Worm (Caenorhabditis elegans) whole organism, L3 larva: ENCODE measurements around the gene F35H10.3.

Experiments
- ZK546.5 ChIP-seq: sonication (generic microtip); optimal IDR thresholded peaks from 2 replicates; lab custom pipeline; 2017; ENCODE audit warnings: missing biosample characterization, missing genetic modification characterization
- aly-2 ChIP-seq: fragments of 150-350 bp; optimal IDR thresholded peaks from 2 replicates; lab custom pipeline; 2014; ENCODE audit warnings: missing biosample characterization, missing genetic modification characterization
- ama-1 ChIP-seq: fragments of 150-350 bp; optimal IDR thresholded peaks from 2 replicates; lab custom pipeline; 2018
- ceh-28 ChIP-seq: fragments of 150-350 bp; optimal IDR thresholded peaks from 2 replicates; lab custom pipeline; 2014; ENCODE audit warnings: missing biosample characterization, missing genetic modification reagents, missing genetic modification characterization
- ceh-9 ChIP-seq: sonication (generic microtip); optimal IDR thresholded peaks from 2 replicates; lab custom pipeline; 2018; ENCODE audit warnings: missing biosample characterization, missing genetic modification characterization
- egl-27 ChIP-seq: sonication (generic microtip); optimal IDR thresholded peaks from 4 replicates; lab custom pipeline; 2017; ENCODE audit warnings: missing biosample characterization, missing genetic modification reagents, missing genetic modification characterization
- egl-5 ChIP-seq: fragments of 150-350 bp; optimal IDR thresholded peaks from 2 replicates; lab custom pipeline; 2017; ENCODE audit warnings: missing biosample characterization, missing genetic modification reagents, missing genetic modification characterization, inconsistent platforms
- elt-1 ChIP-seq: fragments of 150-350 bp; optimal IDR thresholded peaks from 2 replicates; lab custom pipeline; 2014; ENCODE audit warnings: missing biosample characterization, missing genetic modification characterization
- elt-2 ChIP-seq: sonication (generic microtip); optimal IDR thresholded peaks from 2 replicates; lab custom pipeline; 2016; ENCODE audit warnings: missing genetic modification reagents, mild to moderate bottlenecking, missing genetic modification characterization, missing compliant biosample characterization
- elt-3 ChIP-seq, 3 experiments: fragments of 150-350 bp in 1 of 3; sonication (generic microtip) in 2 of 3; optimal IDR thresholded peaks; 2 replicates in 2 of 3; 4 replicates in 1 of 3; lab custom pipeline; 2014 to 2017; ENCODE audit warnings: missing biosample characterization in 3 of 3, missing genetic modification characterization in 3 of 3
- eor-1 ChIP-seq, 2 experiments: fragments of 150-350 bp; optimal IDR thresholded peaks; 2 replicates each; lab custom pipeline; 2014 to 2018; ENCODE audit warnings: missing biosample characterization in 2 of 2, missing genetic modification characterization in 2 of 2
- fkh-10 ChIP-seq: sonication (generic microtip); optimal IDR thresholded peaks from 2 replicates; lab custom pipeline; 2017; ENCODE audit warnings: missing biosample characterization, missing genetic modification reagents, missing genetic modification characterization
- fkh-2 ChIP-seq: fragments of 150-350 bp; optimal IDR thresholded peaks from 2 replicates; lab custom pipeline; 2014; ENCODE audit warnings: missing biosample characterization, missing genetic modification reagents, missing genetic modification characterization
- fos-1 ChIP-seq: fragments of 150-350 bp; optimal IDR thresholded peaks from 2 replicates; lab custom pipeline; 2014; ENCODE audit warnings: missing biosample characterization, missing genetic modification characterization
- hmg-11 ChIP-seq: sonication (generic microtip); optimal IDR thresholded peaks from 2 replicates; lab custom pipeline; 2016; ENCODE audit warnings: missing genetic modification characterization, missing compliant biosample characterization
- jun-1 ChIP-seq: fragments of 150-350 bp; optimal IDR thresholded peaks from 2 replicates; lab custom pipeline; 2014; ENCODE audit warnings: missing biosample characterization, missing genetic modification reagents, missing genetic modification characterization
- lin-15B ChIP-seq: fragments of 150-350 bp; optimal IDR thresholded peaks from 2 replicates; lab custom pipeline; 2014; ENCODE audit warnings: missing biosample characterization, missing genetic modification characterization
- lin-39 ChIP-seq: fragments of 150-350 bp; optimal IDR thresholded peaks from 2 replicates; lab custom pipeline; 2018; ENCODE audit warnings: missing biosample characterization, missing genetic modification reagents, missing genetic modification characterization
- lsy-12 ChIP-seq: sonication (generic microtip); optimal IDR thresholded peaks from 2 replicates; lab custom pipeline; 2016; ENCODE audit warnings: mild to moderate bottlenecking, missing genetic modification characterization, missing compliant biosample characterization
- mml-1 ChIP-seq: fragments of 150-350 bp; sonication (generic microtip); optimal IDR thresholded peaks from 3 replicates; lab custom pipeline; 2014; ENCODE audit warnings: missing biosample characterization, missing genetic modification characterization
- nfya-1 ChIP-seq: sonication (generic microtip); optimal IDR thresholded peaks from 2 replicates; lab custom pipeline; 2017; ENCODE audit warnings: missing genetic modification characterization, mild to moderate bottlenecking, missing compliant biosample characterization, antibody characterized with exemption, moderate library complexity; ENCODE audit not compliant: insufficient read depth
- nhr-11 ChIP-seq: fragments of 150-350 bp; optimal IDR thresholded peaks from 2 replicates; lab custom pipeline; 2014; ENCODE audit warnings: missing biosample characterization, missing genetic modification characterization
- nhr-12 ChIP-seq: fragments of 150-350 bp; optimal IDR thresholded peaks from 2 replicates; lab custom pipeline; 2014; ENCODE audit warnings: missing biosample characterization, missing genetic modification characterization
- nhr-23 ChIP-seq: fragments of 150-350 bp; optimal IDR thresholded peaks from 2 replicates; lab custom pipeline; 2014; ENCODE audit warnings: missing biosample characterization, missing genetic modification reagents, missing genetic modification characterization
- nhr-25 ChIP-seq: sonication (generic microtip); optimal IDR thresholded peaks from 2 replicates; lab custom pipeline; 2017; ENCODE audit warnings: missing biosample characterization, missing genetic modification characterization
- nhr-28 ChIP-seq: fragments of 150-350 bp; optimal IDR thresholded peaks from 2 replicates; lab custom pipeline; 2014; ENCODE audit warnings: missing biosample characterization, missing genetic modification characterization
- nhr-43 ChIP-seq: sonication (generic microtip); optimal IDR thresholded peaks from 2 replicates; lab custom pipeline; 2016; ENCODE audit warnings: mild to moderate bottlenecking, missing genetic modification characterization, missing compliant biosample characterization; ENCODE audit not compliant: poor library complexity, severe bottlenecking
- nhr-67 ChIP-seq: fragments of 150-350 bp; optimal IDR thresholded peaks from 2 replicates; lab custom pipeline; 2014; ENCODE audit warnings: missing biosample characterization, missing genetic modification characterization
- nhr-76 ChIP-seq: fragments of 150-350 bp; sonication (generic microtip); optimal IDR thresholded peaks from 5 replicates; lab custom pipeline; 2014; ENCODE audit warnings: missing biosample characterization, missing genetic modification characterization
- nhr-77 ChIP-seq: fragments of 150-350 bp; optimal IDR thresholded peaks from 2 replicates; lab custom pipeline; 2014; ENCODE audit warnings: missing biosample characterization, missing genetic modification characterization
- pha-4 ChIP-seq: fragments of 150-350 bp; optimal IDR thresholded peaks from 2 replicates; lab custom pipeline; 2014; ENCODE audit warnings: missing biosample characterization, missing genetic modification reagents, missing genetic modification characterization
- pqm-1 ChIP-seq: fragments of 150-350 bp; optimal IDR thresholded peaks from 2 replicates; lab custom pipeline; 2017; ENCODE audit warnings: missing biosample characterization, missing genetic modification characterization, inconsistent platforms
- sea-2 ChIP-seq: fragments of 150-350 bp; sonication (generic microtip); optimal IDR thresholded peaks from 4 replicates; lab custom pipeline; 2014; ENCODE audit warnings: missing biosample characterization, missing genetic modification reagents, missing genetic modification characterization
- skn-1 ChIP-seq: fragments of 150-350 bp; optimal IDR thresholded peaks from 2 replicates; lab custom pipeline; 2014; ENCODE audit warnings: missing biosample characterization, missing genetic modification characterization
- snpc-4 ChIP-seq: fragments of 150-350 bp; optimal IDR thresholded peaks from 2 replicates; lab custom pipeline; 2014; ENCODE audit warnings: missing biosample characterization, missing genetic modification characterization
- tbx-2 ChIP-seq: sonication (generic microtip); optimal IDR thresholded peaks from 2 replicates; lab custom pipeline; 2016; ENCODE audit warnings: mild to moderate bottlenecking, missing genetic modification characterization, missing compliant biosample characterization
- unc-39 ChIP-seq: sonication (generic microtip); optimal IDR thresholded peaks from 4 replicates; lab custom pipeline; 2017; ENCODE audit warnings: missing biosample characterization, missing genetic modification characterization
- unc-62 ChIP-seq: fragments of 150-350 bp; sonication (generic microtip); optimal IDR thresholded peaks from 4 replicates; lab custom pipeline; 2014; ENCODE audit warnings: missing biosample characterization, missing genetic modification reagents, missing genetic modification characterization
- zag-1 ChIP-seq: fragments of 150-350 bp; optimal IDR thresholded peaks from 2 replicates; lab custom pipeline; 2014; ENCODE audit warnings: missing biosample characterization, missing genetic modification characterization
- ztf-11 ChIP-seq: fragments of 150-350 bp; optimal IDR thresholded peaks from 2 replicates; lab custom pipeline; 2014; ENCODE audit warnings: missing biosample characterization, missing genetic modification characterization
- ztf-4 ChIP-seq: fragments of 150-350 bp; optimal IDR thresholded peaks from 2 replicates; lab custom pipeline; 2014; ENCODE audit warnings: missing biosample characterization, missing genetic modification characterization

Gene F35H10.3

DNA sequence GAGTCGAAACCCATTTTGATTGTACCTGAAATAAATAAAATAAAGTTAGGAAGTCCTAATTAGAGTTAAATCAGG, 36.4 kb upstream of the F35H10.3 start, which contains the start of gene nucl-1:
Gene nucl-1, minus strand, starts transcription at position 26 of the 75 bp plus-strand sequence.
- TF ChIP-seq nhr-77, result no peak
- TF ChIP-seq elt-1, result no peak
- no peak for TF ChIP-seq egl-5 (tag; lab: Kevin White, UChicago)
- no peak for TF ChIP-seq mml-1 (tag; lab: Kevin White, UChicago)
- no peak for TF ChIP-seq ama-1
- no peak for TF ChIP-seq nhr-76 (tag; lab: Kevin White, UChicago)
- no peak for TF ChIP-seq nhr-28 (tag; lab: Kevin White, UChicago)
- TF ChIP-seq elt-2 (tag; lab: Kevin White, UChicago), result no peak
- no peak for TF ChIP-seq zag-1 (tag; lab: Kevin White, UChicago)
- TF ChIP-seq snpc-4, result no peak
- TF ChIP-seq skn-1 (tag; lab: Kevin White, UChicago), result no peak

DNA sequence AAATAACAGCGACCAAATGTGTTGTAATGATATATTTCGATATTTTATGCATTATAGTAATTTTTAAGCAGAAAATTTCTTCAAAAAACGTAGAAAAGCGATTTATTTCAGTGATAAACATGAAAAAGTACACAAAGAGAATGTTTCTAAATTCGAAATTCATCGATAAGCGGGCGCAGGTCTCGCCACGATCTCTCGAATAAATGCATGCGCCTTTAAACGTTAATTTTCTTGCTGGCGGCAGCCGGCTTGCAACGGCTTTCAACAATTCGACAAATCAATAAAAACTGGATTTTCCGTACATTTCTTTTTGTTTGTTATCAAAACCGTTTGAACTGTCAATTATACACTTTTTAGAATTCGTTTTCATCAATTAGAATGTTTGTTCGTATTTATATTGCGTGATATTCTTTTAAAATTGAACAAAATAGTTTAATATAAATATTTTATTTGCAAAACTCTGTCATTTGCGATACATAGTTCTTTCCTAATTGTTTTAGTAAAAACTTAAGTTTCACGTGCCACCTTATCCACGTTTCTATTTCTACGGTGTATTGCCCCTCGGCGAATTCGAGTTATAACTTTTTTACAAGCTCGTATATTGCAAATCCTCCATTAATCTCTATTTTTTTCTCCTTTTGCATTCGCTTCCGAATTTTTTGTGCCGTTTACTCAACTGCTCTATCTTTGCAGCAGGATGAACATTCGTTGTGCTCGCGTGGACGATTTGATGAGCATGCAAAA, 36.0 kb upstream of the F35H10.3 start, which contains the start of gene daf-31:
Gene daf-31, plus strand, starts transcription at position 694 of the 744 bp plus-strand sequence.
- TF ChIP-seq hmg-11 (tag; lab: Kevin White, UChicago), result peak; percentile 62
- TF ChIP-seq pqm-1 (tag; lab: Kevin White, UChicago), result peak; percentile 6
- TF ChIP-seq ztf-4 (tag; lab: Kevin White, UChicago), result no peak
- peak; percentile 71 for TF ChIP-seq nhr-25 (tag; lab: Kevin White, UChicago)
- no peak for TF ChIP-seq elt-3 (tag; optimal IDR thresholded peaks at IDR 0.05; lab: Kevin White, UChicago)
- TF ChIP-seq egl-5 (tag; lab: Kevin White, UChicago), result peak; percentile 77
- TF ChIP-seq unc-39, result no peak
- no peak for TF ChIP-seq aly-2 (tag; lab: Kevin White, UChicago)
- TF ChIP-seq nhr-43 (tag; lab: Kevin White, UChicago), result no peak
- no peak for TF ChIP-seq nhr-67 (tag; lab: Kevin White, UChicago)
- TF ChIP-seq mml-1 (tag; lab: Kevin White, UChicago), result no peak
- no peak for TF ChIP-seq lsy-12 (tag; lab: Kevin White, UChicago)
- no peak for TF ChIP-seq elt-1
- TF ChIP-seq pha-4, result peak; percentile 83
- peak; percentile 47 for TF ChIP-seq nhr-23 (tag; lab: Kevin White, UChicago)
- TF ChIP-seq zag-1 (tag; lab: Kevin White, UChicago), result no peak
- TF ChIP-seq sea-2 (GFP tag; lab: Kevin White, UChicago), result no peak
- TF ChIP-seq ztf-11 (tag; lab: Kevin White, UChicago), result no peak
- no peak for TF ChIP-seq nhr-12 (tag; lab: Kevin White, UChicago)
- no peak for TF ChIP-seq fkh-2 (tag; lab: Kevin White, UChicago)
- TF ChIP-seq unc-62 (GFP tag; lab: Kevin White, UChicago), result no peak
- TF ChIP-seq fos-1 (tag; lab: Kevin White, UChicago), result no peak
- peak; percentile 32 for TF ChIP-seq ceh-28 (tag; lab: Kevin White, UChicago)
- TF ChIP-seq fkh-10 (GFP tag; lab: Kevin White, UChicago), result no peak
- peak; percentile 64 for TF ChIP-seq lin-15B (tag; lab: Kevin White, UChicago)
- TF ChIP-seq elt-2 (tag; lab: Kevin White, UChicago), result peak; percentile 40
- TF ChIP-seq lin-39 (tag; lab: Kevin White, UChicago), result peak; percentile 88
- TF ChIP-seq eor-1 (tag; optimal IDR thresholded peaks at IDR 0.05; lab: Kevin White, UChicago), result no peak
- TF ChIP-seq ZK546.5, result no peak
- no peak for TF ChIP-seq ama-1
- peak; percentile 72 for TF ChIP-seq nfya-1 (tag; lab: Kevin White, UChicago)
- peak; percentile 57 for TF ChIP-seq snpc-4
- TF ChIP-seq tbx-2 (tag; lab: Kevin White, UChicago), result no peak
- TF ChIP-seq jun-1 (tag; lab: Kevin White, UChicago), result no peak
- TF ChIP-seq nhr-77, result no peak
- TF ChIP-seq ceh-9 (tag; lab: Kevin White, UChicago), result no peak
- TF ChIP-seq nhr-11 (tag; lab: Kevin White, UChicago), result no peak

DNA sequence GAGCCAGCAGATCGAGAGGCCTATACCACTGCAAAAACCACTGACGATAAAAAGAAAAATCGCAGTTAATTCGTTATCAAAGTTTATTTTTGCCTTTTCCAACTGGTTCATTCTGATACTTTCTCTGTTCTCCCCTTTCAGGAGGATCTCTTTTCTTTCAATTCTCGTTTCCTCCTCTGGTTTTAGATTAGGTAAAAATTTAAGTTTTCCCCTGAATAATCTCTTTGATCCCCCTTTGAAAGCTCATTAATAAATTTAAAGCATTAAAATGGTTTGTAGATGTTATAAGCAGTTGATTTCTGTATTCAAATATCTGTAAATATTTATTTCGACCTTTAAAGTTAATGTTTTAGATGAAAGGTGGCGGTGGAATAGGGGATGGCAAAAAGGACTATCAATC, 34.5 kb upstream of the F35H10.3 start, which contains the start of gene K07H8.2:
Gene K07H8.2, plus strand, starts transcription at position 301 of the 400 bp plus-strand sequence.
- TF ChIP-seq lsy-12 (tag; lab: Kevin White, UChicago) (no peak), nhr-25 (tag; lab: Kevin White, UChicago) (no peak), nhr-11 (tag; lab: Kevin White, UChicago) (no peak), egl-27 (tag; lab: Kevin White, UChicago) (no peak), egl-5 (tag; lab: Kevin White, UChicago) (no peak), fkh-10 (GFP tag; lab: Kevin White, UChicago) (no peak), nhr-67 (tag; lab: Kevin White, UChicago) (no peak)
- TF ChIP-seq, all 47 proteins: peak for 0
